Worm (Caenorhabditis elegans): ENCODE measurements around the gene T26A5.8.

DNA sequence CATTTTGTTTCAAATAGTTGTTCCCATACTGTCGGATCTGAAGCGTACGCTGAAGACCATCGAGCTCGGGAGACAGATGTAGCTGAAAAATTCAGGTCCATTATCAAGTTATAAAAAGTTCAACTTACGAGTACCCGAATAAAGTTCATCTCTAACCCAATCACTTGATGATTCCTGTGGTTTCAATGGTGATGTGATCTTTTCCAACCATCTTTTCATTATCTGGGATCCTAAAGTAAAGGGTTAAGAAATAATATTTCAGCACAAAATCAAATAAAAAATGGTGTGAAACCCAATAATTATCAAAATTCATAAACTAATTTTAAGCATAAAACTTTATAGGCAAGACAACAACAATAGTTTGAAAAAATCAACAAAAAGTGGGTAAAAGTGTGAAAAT, 35.5 kb downstream of the T26A5.8 start, which contains the start of gene C05D11.8:
- TF ChIP-seq ztf-29 (GFP tag; IDR thresholded peaks at IDR 0.05), result no peak
- TF ChIP-seq cog-1 (tag; optimal IDR thresholded peaks at IDR 0.05), result no peak
- TF ChIP-seq flt-1 (GFP tag; IDR thresholded peaks at IDR 0.05), result no peak
- TF ChIP-seq klf-2 (GFP tag; conservative IDR thresholded peaks at IDR 0.05), result no peak
- no peak for TF ChIP-seq ztf-23 (GFP tag; IDR thresholded peaks at IDR 0.05)
- TF ChIP-seq T22C8.4 (GFP tag; IDR thresholded peaks at IDR 0.05), result no peak
- TF ChIP-seq tab-1 (GFP tag; IDR thresholded peaks at IDR 0.05), result no peak
- TF ChIP-seq med-1 (GFP tag; optimal IDR thresholded peaks at IDR 0.05; ENCODE audit: insufficient read depth), result no peak
